Fruit fly (Drosophila melanogaster) whole organism, embryonic: ENCODE data around the gene CG42486.

Experiments used
- ATbp ChIP-seq: fragments of 200-800 bp; sonication (Bioruptor generic); optimal IDR thresholded peaks from 2 replicates; lab custom pipeline; 2017; ENCODE audit warnings: missing biosample characterization, mild to moderate bottlenecking, missing genetic modification characterization, missing genetic modification reagents
- Atf3 ChIP-seq: fragments of 200-800 bp; sonication (Bioruptor generic); optimal IDR thresholded peaks from 3 replicates; lab custom pipeline; 2016; ENCODE audit warnings: missing biosample characterization, missing genetic modification characterization
- CG12769 ChIP-seq: fragments of 200-800 bp; sonication (Bioruptor generic); optimal IDR thresholded peaks from 2 replicates; lab custom pipeline; 2019; ENCODE audit warnings: missing biosample characterization, mild to moderate bottlenecking, missing genetic modification characterization, moderate library complexity
- CG13123 ChIP-seq: fragments of 200-800 bp; sonication (Bioruptor generic); optimal IDR thresholded peaks from 2 replicates; lab custom pipeline; 2016; ENCODE audit warnings: missing biosample characterization, missing genetic modification characterization
- CG13894 ChIP-seq: fragments of 200-800 bp; sonication (Bioruptor generic); optimal IDR thresholded peaks from 3 replicates; lab custom pipeline; 2018; ENCODE audit warnings: missing biosample characterization, mild to moderate bottlenecking, missing genetic modification characterization, moderate library complexity
- CG15073 ChIP-seq: fragments of 200-800 bp; sonication (Bioruptor generic); optimal IDR thresholded peaks from 2 replicates; lab custom pipeline; 2016; ENCODE audit warnings: missing biosample characterization, missing genetic modification characterization
- CG15514 ChIP-seq: fragments of 200-800 bp; sonication (Bioruptor generic); optimal IDR thresholded peaks from 3 replicates; lab custom pipeline; 2017; ENCODE audit warnings: missing biosample characterization, missing genetic modification characterization, mild to moderate bottlenecking, moderate library complexity, missing genetic modification reagents
- CG17802 ChIP-seq: fragments of 200-800 bp; sonication (Bioruptor generic); optimal IDR thresholded peaks from 2 replicates; lab custom pipeline; 2018; ENCODE audit warnings: missing biosample characterization, mild to moderate bottlenecking, missing genetic modification characterization, moderate library complexity
- CG18476 ChIP-seq: fragments of 200-800 bp; sonication (Bioruptor generic); optimal IDR thresholded peaks from 2 replicates; lab custom pipeline; 2016; ENCODE audit warnings: missing biosample characterization, mild to moderate bottlenecking, missing genetic modification characterization
- CG3726 ChIP-seq: fragments of 200-800 bp; sonication (Bioruptor generic); IDR thresholded peaks from 3 replicates; pipeline ENCODE4, ENCODE4 v1.3.6; 2022; ENCODE audit warnings: missing biosample characterization, missing genetic modification characterization
- CG3838 ChIP-seq: fragments of 200-800 bp; sonication (Bioruptor generic); optimal IDR thresholded peaks from 3 replicates; lab custom pipeline; 2016; ENCODE audit warnings: missing biosample characterization, missing genetic modification characterization
- CG4617 ChIP-seq: fragments of 200-800 bp; sonication (Bioruptor generic); optimal IDR thresholded peaks from 3 replicates; lab custom pipeline; 2016; ENCODE audit warnings: missing biosample characterization, missing genetic modification characterization, borderline replicate concordance
- CG4707 ChIP-seq: fragments of 200-800 bp; sonication (Bioruptor generic); optimal IDR thresholded peaks from 2 replicates; lab custom pipeline; 2018; ENCODE audit warnings: missing biosample characterization, mild to moderate bottlenecking, missing genetic modification characterization, moderate library complexity
- CG4854 ChIP-seq: fragments of 200-800 bp; sonication (Bioruptor generic); optimal IDR thresholded peaks from 2 replicates; lab custom pipeline; 2016; ENCODE audit warnings: missing biosample characterization, missing genetic modification characterization, inconsistent platforms
- CG7786 ChIP-seq: fragments of 200-800 bp; sonication (Bioruptor generic); optimal IDR thresholded peaks from 2 replicates; lab custom pipeline; 2016; ENCODE audit warnings: missing biosample characterization, missing genetic modification characterization
- CG7928 ChIP-seq: fragments of 200-800 bp; sonication (Bioruptor generic); optimal IDR thresholded peaks from 2 replicates; lab custom pipeline; 2017; ENCODE audit warnings: missing biosample characterization, mild to moderate bottlenecking, missing genetic modification characterization
- CG8359 ChIP-seq: fragments of 200-800 bp; sonication (Bioruptor generic); optimal IDR thresholded peaks from 2 replicates; lab custom pipeline; 2017; ENCODE audit warnings: missing biosample characterization, mild to moderate bottlenecking, missing genetic modification characterization, borderline replicate concordance
- CoRest ChIP-seq: fragments of 200-800 bp; sonication (Bioruptor generic); optimal IDR thresholded peaks from 3 replicates; lab custom pipeline; 2018; ENCODE audit warnings: missing biosample characterization, mild to moderate bottlenecking, missing genetic modification characterization, moderate library complexity
- D19A ChIP-seq: fragments of 200-800 bp; optimal IDR thresholded peaks from 3 replicates; lab custom pipeline; 2019; ENCODE audit warnings: missing biosample characterization, mild to moderate bottlenecking, missing genetic modification characterization, moderate library complexity
- Dll ChIP-seq: fragments of 200-800 bp; sonication (Bioruptor generic); IDR thresholded peaks from 4 replicates; pipeline ENCODE4 v1.3.6; 2022; ENCODE audit warnings: missing biosample characterization, missing genetic modification characterization; ENCODE audit not compliant: partially characterized antibody
- Eip74EF ChIP-seq, 2 experiments: fragments of 200-800 bp in 1 of 2; fragments of >200 bp in 1 of 2; sonication (Bioruptor generic) in 1 of 2; optimal IDR thresholded peaks; 2 replicates each; lab custom pipeline; 2017 to 2019; ENCODE audit warnings: missing biosample characterization in 2 of 2, missing genetic modification characterization in 2 of 2, mild to moderate bottlenecking in 1 of 2, moderate library complexity in 1 of 2
- Ets65A ChIP-seq: fragments of 200-800 bp; sonication (Bioruptor generic); peaks from one replicate; lab custom pipeline; 2016; ENCODE audit warnings: missing biosample characterization, missing genetic modification characterization
- Hr39 ChIP-seq: fragments of >200 bp; optimal IDR thresholded peaks from 2 replicates; lab custom pipeline; 2017
- MESR4 ChIP-seq: fragments of 200-800 bp; sonication (Bioruptor generic); optimal IDR thresholded peaks from 2 replicates; lab custom pipeline; 2018; ENCODE audit warnings: missing biosample characterization, mild to moderate bottlenecking, missing genetic modification characterization, moderate library complexity
- Med ChIP-seq: fragments of 200-800 bp; sonication (Bioruptor generic); peaks from one replicate; lab custom pipeline; 2016; ENCODE audit warnings: missing biosample characterization, missing genetic modification characterization, mild to moderate bottlenecking, inconsistent platforms, moderate library complexity
- Meics ChIP-seq: fragments of 200-800 bp; sonication (Bioruptor generic); optimal IDR thresholded peaks from 2 replicates; lab custom pipeline; 2017; ENCODE audit warnings: missing biosample characterization, mild to moderate bottlenecking, missing genetic modification characterization
- Mes4 ChIP-seq: fragments of 200-800 bp; sonication (Bioruptor generic); optimal IDR thresholded peaks from 2 replicates; lab custom pipeline; 2016; ENCODE audit warnings: missing biosample characterization, missing genetic modification characterization
- NfI ChIP-seq: fragments of 200-800 bp; sonication (Bioruptor generic); optimal IDR thresholded peaks from 3 replicates; lab custom pipeline; 2018; ENCODE audit warnings: missing biosample characterization, mild to moderate bottlenecking, missing genetic modification characterization, moderate library complexity
- Opbp ChIP-seq: fragments of 200-800 bp; sonication (Bioruptor generic); IDR thresholded peaks from 3 replicates; pipeline ENCODE4 v1.3.6; 2022; ENCODE audit warnings: missing biosample characterization, missing genetic modification characterization; ENCODE audit not compliant: partially characterized antibody
- Sox100B ChIP-seq: fragments of 200-800 bp; sonication (Bioruptor generic); optimal IDR thresholded peaks from 3 replicates; lab custom pipeline; 2018; ENCODE audit warnings: missing biosample characterization, mild to moderate bottlenecking, missing genetic modification characterization
- ase ChIP-seq: fragments of 200-800 bp; sonication (Bioruptor generic); IDR thresholded peaks from 3 replicates; pipeline ENCODE4 v1.3.6; 2022; ENCODE audit warnings: missing biosample characterization, missing genetic modification characterization
- ato ChIP-seq: fragments of 200-800 bp; sonication (Bioruptor generic); IDR thresholded peaks from 2 replicates; pipeline ENCODE4 v1.3.6; 2022; ENCODE audit warnings: missing biosample characterization, missing genetic modification characterization; ENCODE audit not compliant: partially characterized antibody
- ftz-f1 ChIP-seq: fragments of 200-800 bp; sonication (Bioruptor generic); optimal IDR thresholded peaks from 2 replicates; lab custom pipeline; 2016; ENCODE audit warnings: missing biosample characterization, missing genetic modification characterization
- klu ChIP-seq: fragments of 200-800 bp; sonication (Bioruptor generic); IDR thresholded peaks from 2 replicates; pipeline ENCODE4 v1.3.6; 2022; ENCODE audit warnings: missing biosample characterization, missing genetic modification characterization
- odd ChIP-seq: fragments of 200-800 bp; sonication (Bioruptor generic); optimal IDR thresholded peaks from 2 replicates; lab custom pipeline; 2017; ENCODE audit warnings: missing biosample characterization, mild to moderate bottlenecking, missing genetic modification characterization
- onecut ChIP-seq: fragments of 200-800 bp; sonication (Bioruptor generic); IDR thresholded peaks from 2 replicates; pipeline ENCODE4 v1.3.6; 2022; ENCODE audit warnings: missing biosample characterization, missing genetic modification characterization
- org-1 ChIP-seq: fragments of 200-800 bp; sonication (Bioruptor generic); optimal IDR thresholded peaks from 2 replicates; lab custom pipeline; 2017; ENCODE audit warnings: missing biosample characterization, missing genetic modification characterization
- p53 ChIP-seq: fragments of 200-800 bp; sonication (Bioruptor generic); optimal IDR thresholded peaks from 2 replicates; lab custom pipeline; 2016; ENCODE audit warnings: missing biosample characterization, missing genetic modification characterization
- phol ChIP-seq: fragments of 200-800 bp; sonication (Bioruptor generic); optimal IDR thresholded peaks from 3 replicates; lab custom pipeline; 2018; ENCODE audit warnings: missing biosample characterization, mild to moderate bottlenecking, missing genetic modification characterization, moderate library complexity
- row ChIP-seq: fragments of 200-800 bp; sonication (Bioruptor generic); IDR thresholded peaks from 3 replicates; pipeline ENCODE4 v1.3.6; 2022; ENCODE audit warnings: missing biosample characterization, missing genetic modification characterization
- sisA ChIP-seq: fragments of 200-800 bp; sonication (Bioruptor generic); IDR thresholded peaks from 2 replicates; pipeline ENCODE4 v1.3.6; 2022; ENCODE audit warnings: missing biosample characterization, missing genetic modification characterization
- slou ChIP-seq: fragments of 200-800 bp; sonication (Bioruptor generic); optimal IDR thresholded peaks from 3 replicates; lab custom pipeline; 2016; ENCODE audit warnings: missing biosample characterization, missing genetic modification characterization
- tll ChIP-seq, 2 experiments: fragments of 200-800 bp in 1 of 2; fragments of >200 bp in 1 of 2; sonication (Bioruptor generic) in 1 of 2; optimal IDR thresholded peaks; 2 replicates each; lab custom pipeline; 2017 to 2019; ENCODE audit warnings: missing biosample characterization in 2 of 2, missing genetic modification characterization in 2 of 2, mild to moderate bottlenecking in 1 of 2, moderate library complexity in 1 of 2
- tna ChIP-seq: fragments of 200-800 bp; sonication (Bioruptor generic); IDR thresholded peaks from 2 replicates; pipeline ENCODE4 v1.3.6; 2022; ENCODE audit warnings: missing biosample characterization, missing genetic modification characterization; ENCODE audit not compliant: partially characterized antibody
- trem ChIP-seq: fragments of 200-800 bp; optimal IDR thresholded peaks from 3 replicates; lab custom pipeline; 2019; ENCODE audit warnings: missing biosample characterization, mild to moderate bottlenecking, missing genetic modification characterization, moderate library complexity
- twi ChIP-seq: fragments of 200-800 bp; optimal IDR thresholded peaks from 2 replicates; lab custom pipeline; 2019; ENCODE audit warnings: missing biosample characterization, mild to moderate bottlenecking, missing genetic modification characterization, moderate library complexity
- wek ChIP-seq: fragments of 200-800 bp; sonication (Bioruptor generic); optimal IDR thresholded peaks from 3 replicates; lab custom pipeline; 2018; ENCODE audit warnings: missing biosample characterization, mild to moderate bottlenecking, missing genetic modification characterization, moderate library complexity
- zen2 ChIP-seq: fragments of 200-800 bp; sonication (Bioruptor generic); IDR thresholded peaks from 3 replicates; pipeline ENCODE4 v1.3.6; 2022; ENCODE audit warnings: missing biosample characterization, missing genetic modification characterization; ENCODE audit not compliant: partially characterized antibody

Gene CG42486

DNA sequence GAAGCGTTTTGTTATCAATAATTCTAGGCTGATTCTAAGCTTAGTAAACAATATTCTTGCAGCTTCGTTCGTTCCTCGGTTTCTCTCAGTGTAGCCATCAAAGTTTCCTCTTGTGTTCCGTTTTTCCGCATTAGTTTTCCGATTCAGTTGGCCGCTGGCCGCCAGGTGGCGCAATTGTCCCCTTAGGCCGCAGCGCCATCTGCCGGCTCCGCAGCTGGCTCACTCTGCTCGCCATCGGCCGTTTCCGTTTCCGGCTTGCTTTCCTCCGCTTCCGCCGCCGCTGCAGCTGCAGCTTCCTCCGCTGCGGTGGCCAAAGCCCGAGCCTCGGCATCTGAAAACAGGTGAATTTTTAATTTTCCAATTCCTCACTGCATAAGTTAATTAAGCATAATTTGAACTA is 26.6 kb upstream of the CG42486 start (continued):
- no peak for TF ChIP-seq Hr39 (lab: Kevin White, UChicago)
- peak; percentile 74 for TF ChIP-seq CG15073 (GFP tag; lab: Kevin White, UChicago)
- TF ChIP-seq p53 (GFP tag; lab: Kevin White, UChicago) = peak; percentile 96
- TF ChIP-seq Meics = peak; percentile 96
- TF ChIP-seq tna (GFP tag; lab: Robert Waterston, UW) = no peak
- TF ChIP-seq Sox100B (GFP tag; lab: Kevin White, UChicago) = peak; percentile 94
- TF ChIP-seq Eip74EF (GFP tag; optimal IDR thresholded peaks at IDR 0.05; lab: Kevin White, UChicago) = peak in 1 of 2 experiments; percentile 78
- peak; percentile 77 for TF ChIP-seq D19A (tag; lab: Kevin White, UChicago)
- TF ChIP-seq CoRest (tag; lab: Kevin White, UChicago) = peak; percentile 80
- peak; percentile 94 for TF ChIP-seq phol (tag; lab: Kevin White, UChicago)
- peak; percentile 98 for TF ChIP-seq odd (GFP tag; lab: Kevin White, UChicago)
- TF ChIP-seq CG3838 (GFP tag; lab: Kevin White, UChicago) = peak; percentile 86
- peak; percentile 86 for TF ChIP-seq trem (tag; lab: Kevin White, UChicago)
- TF ChIP-seq wek (GFP tag; lab: Kevin White, UChicago) = peak; percentile 95
- peak; percentile 95 for TF ChIP-seq CG8359
- TF ChIP-seq CG3726 = peak; percentile 90; the same call in 2 of the 3 replicates
- TF ChIP-seq Mes4 (GFP tag; lab: Kevin White, UChicago) = peak; percentile 98
- TF ChIP-seq CG13123 (GFP tag; lab: Kevin White, UChicago) = peak; percentile 89
- TF ChIP-seq CG17802 (tag; lab: Kevin White, UChicago) = peak; percentile 91
- TF ChIP-seq ftz-f1 (GFP tag; lab: Kevin White, UChicago) = peak; percentile 80
- no peak for TF ChIP-seq zen2 (GFP tag; lab: Robert Waterston, UW)
- TF ChIP-seq twi (tag; lab: Kevin White, UChicago) = peak; percentile 89
- TF ChIP-seq ATbp = peak; percentile 98
- peak; percentile 91 for TF ChIP-seq slou
- TF ChIP-seq CG7786 (GFP tag; lab: Kevin White, UChicago) = peak; percentile 76
- TF ChIP-seq klu (GFP tag; lab: Robert Waterston, UW) = peak; percentile 42; the same call in 1 of the 2 replicates
- peak; percentile 83 for TF ChIP-seq sisA
- TF ChIP-seq Atf3 (GFP tag; lab: Kevin White, UChicago) = peak; percentile 92
- peak; percentile 92 for TF ChIP-seq ase (GFP tag; lab: Robert Waterston, UW)
- TF ChIP-seq, all 482 proteins: peak for 433

DNA sequence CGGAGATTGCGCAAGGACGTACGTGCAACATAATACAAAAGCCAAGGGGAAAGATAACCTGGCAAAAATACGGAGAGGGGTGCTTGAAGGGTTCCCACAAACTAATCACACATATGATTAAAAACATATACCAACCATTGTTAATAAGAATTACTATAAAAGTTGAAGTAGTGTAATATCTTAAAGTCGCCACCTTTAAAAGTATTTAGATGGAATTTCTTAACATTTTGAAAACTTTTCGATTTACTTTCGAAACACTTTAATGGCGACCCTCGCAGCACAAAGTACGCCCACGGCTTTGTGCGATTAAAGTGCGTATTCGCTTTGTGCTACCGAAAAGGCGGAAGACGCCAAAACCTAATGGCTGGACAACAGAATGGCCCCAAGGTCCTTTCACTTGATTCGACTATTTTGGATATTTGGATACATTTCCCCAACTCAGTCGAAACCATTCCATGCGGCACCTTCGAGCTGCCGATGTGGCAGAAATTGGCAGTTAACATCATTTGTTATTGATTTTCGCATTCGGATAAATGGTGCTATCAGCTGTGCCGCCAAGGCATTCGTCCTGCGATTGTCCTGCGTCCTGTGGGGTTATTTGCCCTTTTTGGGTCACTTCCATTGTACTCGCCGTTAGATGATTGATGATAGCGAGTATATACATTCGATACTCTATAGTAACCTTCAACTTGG is 19.3 kb upstream of the CG42486 start:
- TF ChIP-seq Med (GFP tag; lab: Kevin White, UChicago) = peak; percentile 70
- TF ChIP-seq MESR4 (GFP tag; lab: Kevin White, UChicago) = no peak
- TF ChIP-seq onecut (GFP tag; lab: Robert Waterston, UW) = peak; percentile 70
- TF ChIP-seq Ets65A (GFP tag; lab: Kevin White, UChicago) = peak; percentile 25
- no peak for TF ChIP-seq CG7786 (GFP tag; lab: Kevin White, UChicago)
- no peak for TF ChIP-seq Atf3 (GFP tag; lab: Kevin White, UChicago)
- TF ChIP-seq row (GFP tag; lab: Robert Waterston, UW) = peak; percentile 72
- peak; percentile 59 for TF ChIP-seq CG18476
- TF ChIP-seq ato = no peak
- no peak for TF ChIP-seq Opbp
- no peak for TF ChIP-seq CG4617 (GFP tag; lab: Kevin White, UChicago)
- no peak for TF ChIP-seq CG4707 (GFP tag; lab: Kevin White, UChicago)
- TF ChIP-seq CG12769 (tag; lab: Kevin White, UChicago) = no peak
- peak; percentile 1 for TF ChIP-seq CG15514 (GFP tag; lab: Kevin White, UChicago)
- peak; percentile 55 for TF ChIP-seq CG13894 (tag; lab: Kevin White, UChicago)
- no peak for TF ChIP-seq tll (GFP tag; optimal IDR thresholded peaks at IDR 0.05; lab: Kevin White, UChicago)
- peak; percentile 4 for TF ChIP-seq Meics
- no peak for TF ChIP-seq NfI (GFP tag; lab: Kevin White, UChicago)
- TF ChIP-seq CG4854 (GFP tag; lab: Kevin White, UChicago) = no peak
- no peak for TF ChIP-seq CG7928 (GFP tag; lab: Kevin White, UChicago)
- no peak for TF ChIP-seq Dll (GFP tag; lab: Robert Waterston, UW)
- no peak for TF ChIP-seq org-1 (GFP tag; lab: Kevin White, UChicago)
